Fruit fly (Drosophila melanogaster) whole organism, embryonic: ENCODE measurements around the gene mAChR-C.

Experiments used
- Asciz ChIP-seq: fragments of 200-800 bp; sonication (Bioruptor generic); optimal IDR thresholded peaks from 2 replicates; lab custom pipeline; 2017; ENCODE audit warnings: missing biosample characterization, mild to moderate bottlenecking, missing genetic modification characterization, missing genetic modification reagents
- CG1024 ChIP-seq: fragments of 200-800 bp; sonication (Bioruptor generic); IDR thresholded peaks from 2 replicates; pipeline ENCODE4 v1.3.6; 2022; ENCODE audit warnings: missing biosample characterization, missing genetic modification characterization
- CG10959 ChIP-seq: fragments of 200-800 bp; sonication (Bioruptor generic); IDR thresholded peaks from 2 replicates; pipeline ENCODE4 v1.3.6; 2022; ENCODE audit warnings: missing biosample characterization, missing genetic modification characterization
- CG11085 ChIP-seq: fragments of 200-800 bp; sonication (Bioruptor generic); IDR thresholded peaks from 2 replicates; pipeline ENCODE4 v1.3.6; 2022; ENCODE audit warnings: missing biosample characterization, missing genetic modification characterization
- CG12744 ChIP-seq: fragments of 200-800 bp; sonication (Bioruptor generic); optimal IDR thresholded peaks from 2 replicates; lab custom pipeline; 2016; ENCODE audit warnings: missing biosample characterization, missing genetic modification characterization
- CG14860 ChIP-seq: fragments of 200-800 bp; sonication (Bioruptor generic); IDR thresholded peaks from 3 replicates; pipeline ENCODE4 v1.3.6; 2022; ENCODE audit warnings: missing biosample characterization, missing genetic modification characterization; ENCODE audit not compliant: partially characterized antibody
- CG14965 ChIP-seq: fragments of 200-800 bp; sonication (Bioruptor generic); optimal IDR thresholded peaks from 2 replicates; lab custom pipeline; 2016; ENCODE audit warnings: missing biosample characterization, missing genetic modification characterization, borderline replicate concordance
- CG15011 ChIP-seq: fragments of 200-800 bp; sonication (Bioruptor generic); optimal IDR thresholded peaks from 3 replicates; lab custom pipeline; 2018; ENCODE audit warnings: missing biosample characterization, mild to moderate bottlenecking, missing genetic modification characterization
- CG1529 ChIP-seq: fragments of 200-800 bp; sonication (Bioruptor generic); optimal IDR thresholded peaks from 3 replicates; lab custom pipeline; 2018; ENCODE audit warnings: missing biosample characterization, missing genetic modification characterization
- CG16779 ChIP-seq: fragments of 200-800 bp; sonication (Bioruptor generic); IDR thresholded peaks from 2 replicates; pipeline ENCODE4 v1.3.6; 2022; ENCODE audit warnings: missing biosample characterization, missing genetic modification characterization
- CG16815 ChIP-seq: fragments of 200-800 bp; sonication (Bioruptor generic); optimal IDR thresholded peaks from 3 replicates; lab custom pipeline; 2017; ENCODE audit warnings: missing biosample characterization, mild to moderate bottlenecking, missing genetic modification characterization
- CG17612 ChIP-seq: fragments of 200-800 bp; sonication (Bioruptor generic); IDR thresholded peaks from 2 replicates; pipeline ENCODE4 v1.3.6; 2022; ENCODE audit warnings: missing biosample characterization, missing genetic modification characterization
- CG31365 ChIP-seq: fragments of 200-800 bp; sonication (Bioruptor generic); optimal IDR thresholded peaks from 2 replicates; lab custom pipeline; 2018; ENCODE audit warnings: missing biosample characterization, mild to moderate bottlenecking, missing genetic modification characterization
- CG3281 ChIP-seq: fragments of 200-800 bp; sonication (Bioruptor generic); optimal IDR thresholded peaks from 3 replicates; lab custom pipeline; 2017; ENCODE audit warnings: missing biosample characterization, mild to moderate bottlenecking, missing genetic modification characterization
- CG4328 ChIP-seq: fragments of 200-800 bp; sonication (Bioruptor generic); optimal IDR thresholded peaks from 3 replicates; lab custom pipeline; 2017; ENCODE audit warnings: missing biosample characterization, missing genetic modification reagents, missing genetic modification characterization
- CG5180 ChIP-seq: fragments of 200-800 bp; sonication (Bioruptor generic); optimal IDR thresholded peaks from 3 replicates; lab custom pipeline; 2017; ENCODE audit warnings: missing biosample characterization, missing genetic modification characterization, mild to moderate bottlenecking, moderate library complexity, missing genetic modification reagents
- CG7839 ChIP-seq: fragments of 200-800 bp; sonication (Bioruptor generic); optimal IDR thresholded peaks from 3 replicates; lab custom pipeline; 2018; ENCODE audit warnings: missing biosample characterization, mild to moderate bottlenecking, missing genetic modification characterization, moderate library complexity
- CG7963 ChIP-seq: fragments of 200-800 bp; sonication (Bioruptor generic); IDR thresholded peaks from 3 replicates; pipeline ENCODE4 v1.3.6; 2022; ENCODE audit warnings: missing biosample characterization, missing genetic modification characterization; ENCODE audit not compliant: partially characterized antibody
- CG8359 ChIP-seq: fragments of 200-800 bp; sonication (Bioruptor generic); optimal IDR thresholded peaks from 2 replicates; lab custom pipeline; 2017; ENCODE audit warnings: missing biosample characterization, mild to moderate bottlenecking, missing genetic modification characterization, borderline replicate concordance
- CG8388 ChIP-seq: fragments of 200-800 bp; sonication (Bioruptor generic); optimal IDR thresholded peaks from 2 replicates; lab custom pipeline; 2019; ENCODE audit warnings: missing biosample characterization, mild to moderate bottlenecking, missing genetic modification characterization, moderate library complexity
- Dad ChIP-seq: fragments of 200-800 bp; sonication (Bioruptor generic); optimal IDR thresholded peaks from 3 replicates; lab custom pipeline; 2016; ENCODE audit warnings: missing biosample characterization, missing genetic modification characterization
- Doc2 ChIP-seq: fragments of 200-800 bp; sonication (Bioruptor generic); IDR thresholded peaks from 2 replicates; pipeline ENCODE4 v1.3.6; 2022; ENCODE audit warnings: missing biosample characterization, missing genetic modification characterization
- Doc3 ChIP-seq: fragments of 200-800 bp; sonication (Bioruptor generic); IDR thresholded peaks from 3 replicates; pipeline ENCODE4 v1.3.6; 2022; ENCODE audit warnings: missing biosample characterization, missing genetic modification characterization; ENCODE audit not compliant: partially characterized antibody
- Ets65A ChIP-seq: fragments of 200-800 bp; sonication (Bioruptor generic); peaks from one replicate; lab custom pipeline; 2016; ENCODE audit warnings: missing biosample characterization, missing genetic modification characterization
- Gug ChIP-seq: fragments of 200-800 bp; sonication (Bioruptor generic); IDR thresholded peaks from 4 replicates; pipeline ENCODE4 v1.3.6; 2022; ENCODE audit warnings: missing biosample characterization, missing genetic modification characterization
- Hand ChIP-seq: fragments of 200-800 bp; sonication (Bioruptor generic); optimal IDR thresholded peaks from 2 replicates; lab custom pipeline; 2017; ENCODE audit warnings: mild to moderate bottlenecking, missing biosample characterization, missing genetic modification reagents, missing genetic modification characterization
- MBD-R2 ChIP-seq: fragments of 200-800 bp; sonication (Bioruptor generic); IDR thresholded peaks from 2 replicates; pipeline ENCODE4 v1.3.6; 2022; ENCODE audit warnings: missing biosample characterization, missing genetic modification characterization
- Ravus ChIP-seq: fragments of 200-800 bp; sonication (Bioruptor generic); IDR thresholded peaks from 2 replicates; pipeline ENCODE4 v1.3.6; 2022; ENCODE audit warnings: missing biosample characterization, missing genetic modification characterization
- Scr ChIP-seq: fragments of 200-800 bp; sonication (Bioruptor generic); IDR thresholded peaks from 2 replicates; pipeline ENCODE4 v1.3.6; 2022; ENCODE audit warnings: missing biosample characterization, missing genetic modification characterization; ENCODE audit not compliant: partially characterized antibody
- Ssrp ChIP-seq: fragments of 200-800 bp; sonication (Bioruptor generic); optimal IDR thresholded peaks from 2 replicates; lab custom pipeline; 2018; ENCODE audit warnings: missing biosample characterization, mild to moderate bottlenecking, missing genetic modification characterization, moderate library complexity
- Xrp1 ChIP-seq: fragments of 200-800 bp; sonication (Bioruptor generic); IDR thresholded peaks from 2 replicates; pipeline ENCODE4 v1.3.6; 2022; ENCODE audit warnings: missing biosample characterization, missing genetic modification characterization
- br ChIP-seq: fragments of >200 bp; optimal IDR thresholded peaks from 2 replicates; lab custom pipeline; 2017
- btn ChIP-seq: fragments of 200-800 bp; sonication (Bioruptor generic); optimal IDR thresholded peaks from 2 replicates; lab custom pipeline; 2016; ENCODE audit warnings: missing biosample characterization, missing genetic modification characterization
- crc ChIP-seq: fragments of 200-800 bp; sonication (Bioruptor generic); optimal IDR thresholded peaks from 2 replicates; lab custom pipeline; 2016; ENCODE audit warnings: missing biosample characterization, missing genetic modification characterization
- dpn ChIP-seq, 2 experiments: fragments of 200-800 bp; sonication (Bioruptor generic); optimal IDR thresholded peaks; 3 replicates each; lab custom pipeline; 2016; ENCODE audit warnings: missing biosample characterization in 2 of 2, missing genetic modification characterization in 2 of 2
- dysf ChIP-seq: fragments of 200-800 bp; sonication (Bioruptor generic); IDR thresholded peaks from 3 replicates; pipeline ENCODE4 v1.3.6; 2022; ENCODE audit warnings: missing biosample characterization, missing genetic modification characterization
- esg ChIP-seq: fragments of 200-800 bp; sonication (Bioruptor generic); conservative IDR thresholded peaks from 2 replicates; pipeline ENCODE4 v1.3.6; 2022; ENCODE audit warnings: missing biosample characterization, missing genetic modification characterization
- ewg ChIP-seq: fragments of 200-800 bp; sonication (Bioruptor generic); optimal IDR thresholded peaks from 3 replicates; lab custom pipeline; 2017; ENCODE audit warnings: mild to moderate bottlenecking, missing biosample characterization, missing genetic modification reagents, missing genetic modification characterization
- fru ChIP-seq: fragments of >200 bp; optimal IDR thresholded peaks from 2 replicates; lab custom pipeline; 2017
- ind ChIP-seq: fragments of 200-800 bp; sonication (Bioruptor generic); optimal IDR thresholded peaks from 3 replicates; lab custom pipeline; 2016; ENCODE audit warnings: missing biosample characterization, missing genetic modification characterization
- mam ChIP-seq: fragments of 200-800 bp; sonication (Bioruptor generic); optimal IDR thresholded peaks from 3 replicates; lab custom pipeline; 2016; ENCODE audit warnings: missing biosample characterization, missing genetic modification characterization
- pzg ChIP-seq: fragments of 200-800 bp; sonication (Bioruptor generic); optimal IDR thresholded peaks from 3 replicates; lab custom pipeline; 2018; ENCODE audit warnings: missing biosample characterization, mild to moderate bottlenecking, missing genetic modification characterization, moderate library complexity
- ro ChIP-seq: fragments of 200-800 bp; sonication (Bioruptor generic); IDR thresholded peaks from 2 replicates; pipeline ENCODE4 v1.3.6; 2022; ENCODE audit warnings: missing biosample characterization, missing genetic modification characterization
- slou ChIP-seq: fragments of 200-800 bp; sonication (Bioruptor generic); optimal IDR thresholded peaks from 3 replicates; lab custom pipeline; 2016; ENCODE audit warnings: missing biosample characterization, missing genetic modification characterization
- so ChIP-seq: fragments of 200-800 bp; sonication (Bioruptor generic); IDR thresholded peaks from 3 replicates; pipeline ENCODE4 v1.3.6; 2022; ENCODE audit warnings: missing biosample characterization, missing genetic modification characterization
- stwl ChIP-seq: fragments of 200-800 bp; sonication (Bioruptor generic); optimal IDR thresholded peaks from 3 replicates; lab custom pipeline; 2018; ENCODE audit warnings: missing biosample characterization, mild to moderate bottlenecking, missing genetic modification characterization, moderate library complexity
- trem ChIP-seq: fragments of 200-800 bp; optimal IDR thresholded peaks from 3 replicates; lab custom pipeline; 2019; ENCODE audit warnings: missing biosample characterization, mild to moderate bottlenecking, missing genetic modification characterization, moderate library complexity
- wek ChIP-seq: fragments of 200-800 bp; sonication (Bioruptor generic); optimal IDR thresholded peaks from 3 replicates; lab custom pipeline; 2018; ENCODE audit warnings: missing biosample characterization, mild to moderate bottlenecking, missing genetic modification characterization, moderate library complexity
- z ChIP-seq: fragments of 200-800 bp; sonication (Bioruptor generic); IDR thresholded peaks from 3 replicates; pipeline ENCODE4 v1.3.6; 2022; ENCODE audit warnings: missing biosample characterization, missing genetic modification characterization

mAChR-C gene

DNA sequence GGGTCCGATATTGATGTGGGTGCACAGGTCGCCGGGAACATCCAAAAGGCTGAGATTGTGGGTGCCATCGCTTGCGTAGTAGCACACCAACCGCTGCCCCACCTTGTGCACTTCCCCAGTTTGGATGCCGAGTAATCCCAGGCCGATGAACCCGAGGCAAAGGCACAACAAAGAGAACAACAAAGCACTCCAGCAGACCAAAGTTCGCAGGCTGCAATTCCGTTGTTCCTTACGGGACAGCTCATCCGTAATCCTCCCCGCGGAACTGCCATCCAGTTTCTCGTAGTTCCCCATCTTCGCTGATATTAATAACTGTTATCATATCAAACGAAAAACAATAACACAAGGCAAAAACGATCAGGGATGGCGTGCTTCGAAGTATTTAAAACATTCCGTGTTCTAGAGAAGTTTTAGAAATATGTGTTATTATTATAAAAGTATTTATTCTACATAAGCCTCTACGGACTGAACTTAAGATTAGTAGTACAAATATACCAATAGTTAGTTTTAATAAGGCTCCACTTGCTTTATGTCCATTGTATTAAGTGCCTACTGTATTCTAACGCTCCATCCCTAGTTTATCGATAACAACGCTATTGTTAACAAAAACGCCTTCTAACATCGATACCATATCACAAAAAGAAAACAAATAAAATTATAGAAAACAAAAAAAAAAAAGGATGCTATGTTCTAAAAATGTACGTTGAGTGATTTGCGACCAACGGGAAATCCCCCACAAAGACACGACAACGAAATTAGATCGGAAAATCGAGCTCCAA, 16.9 kb upstream of the mAChR-C start, which contains the start of the genes Cht11 and CG4558 (continued):
- TF ChIP-seq CG14965 (GFP tag; lab: Kevin White, UChicago) (no peak), CG4328 (GFP tag; lab: Kevin White, UChicago) (peak; percentile 68), dpn (GFP tag; optimal IDR thresholded peaks at IDR 0.05; lab: Kevin White, UChicago) (peak; percentile 63 to 82), CG8388 (GFP tag; lab: Kevin White, UChicago) (peak; percentile 76), CG8359 (GFP tag; lab: Kevin White, UChicago) (no peak), ewg (GFP tag; lab: Kevin White, UChicago) (peak; percentile 58), MBD-R2 (GFP tag; lab: Robert Waterston, UW) (peak; percentile 89), dysf (GFP tag; lab: Robert Waterston, UW) (peak; percentile 89), fru (no peak), z (GFP tag; lab: Robert Waterston, UW) (no peak), stwl (peak; percentile 54), br (lab: Kevin White, UChicago) (no peak), esg (GFP tag; lab: Robert Waterston, UW) (peak; percentile 77), CG31365 (tag; lab: Kevin White, UChicago) (peak; percentile 4), Scr (GFP tag; lab: Robert Waterston, UW) (peak; percentile 57), so (GFP tag; lab: Robert Waterston, UW) (no peak; the same call in 2 of the 3 replicates), Hand (GFP tag; lab: Kevin White, UChicago) (peak; percentile 51), wek (GFP tag; lab: Kevin White, UChicago) (peak; percentile 36), CG15011 (GFP tag; lab: Kevin White, UChicago) (peak; percentile 27), Ssrp (peak; percentile 81), mam (GFP tag; lab: Kevin White, UChicago) (peak; percentile 84), CG11085 (GFP tag; lab: Robert Waterston, UW) (peak; percentile 68), CG1024 (peak; percentile 49), btn (GFP tag; lab: Kevin White, UChicago) (no peak), Asciz (GFP tag; lab: Kevin White, UChicago) (peak; percentile 46), CG14860 (GFP tag; lab: Robert Waterston, UW) (no peak; the same call in 2 of the 3 replicates), Doc3 (peak; percentile 39; the same call in 1 of the 3 replicates), CG1529 (GFP tag; lab: Kevin White, UChicago) (peak; percentile 51), crc (GFP tag; lab: Kevin White, UChicago) (peak; percentile 8), CG5180 (peak; percentile 37), Xrp1 (peak; percentile 88), Ets65A (peak; percentile 95), CG3281 (GFP tag; lab: Kevin White, UChicago) (peak; percentile 77), CG7839 (tag; lab: Kevin White, UChicago) (peak; percentile 87), CG10959 (GFP tag; lab: Robert Waterston, UW) (peak; percentile 38; the same call in 1 of the 2 replicates), slou (GFP tag; lab: Kevin White, UChicago) (peak; percentile 54), CG17612 (GFP tag; lab: Robert Waterston, UW) (peak; percentile 24; the same call in 1 of the 2 replicates), trem (tag; lab: Kevin White, UChicago) (peak; percentile 77), pzg (GFP tag; lab: Kevin White, UChicago) (peak; percentile 48), CG16815 (GFP tag; lab: Kevin White, UChicago) (peak; percentile 65), Ravus (GFP tag; lab: Robert Waterston, UW) (peak; percentile 48), CG12744 (GFP tag; lab: Kevin White, UChicago) (peak; percentile 60), ind (GFP tag; lab: Kevin White, UChicago) (peak; percentile 86), Dad (GFP tag; lab: Kevin White, UChicago) (no peak), ro (GFP tag; lab: Robert Waterston, UW) (peak; percentile 26; the same call in 1 of the 2 replicates), Gug (GFP tag; lab: Robert Waterston, UW) (peak; percentile 72), Doc2 (GFP tag; lab: Robert Waterston, UW) (peak; percentile 45; the same call in 1 of the 2 replicates), CG16779 (GFP tag; lab: Robert Waterston, UW) (0 out of 2 replicates have a peak, but pooled peaks have one; percentile 22), CG7963 (GFP tag; lab: Robert Waterston, UW) (no peak)
